Fruit fly (Drosophila melanogaster): ENCODE data around the gene Hsc70-2.

Gene Hsc70-2

DNA sequence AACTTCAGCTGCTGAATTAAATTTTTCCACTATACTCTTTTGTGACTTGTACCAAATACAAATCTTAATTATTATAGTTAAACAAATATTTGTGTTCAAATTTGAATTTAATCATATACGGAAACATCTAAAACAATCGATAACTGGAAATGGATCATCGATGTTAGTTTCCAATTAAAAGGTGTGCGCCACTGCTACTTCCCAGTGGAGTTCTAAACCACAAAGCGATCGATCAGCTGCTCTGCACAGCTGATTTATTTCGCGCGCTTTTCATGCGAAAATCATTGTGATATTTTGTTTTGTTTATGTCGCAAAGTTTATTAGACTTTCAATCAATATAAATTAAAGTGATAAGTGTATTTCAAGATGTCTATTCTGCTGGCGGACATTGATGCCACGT lies 43.8 kb downstream of the Hsc70-2 start, which contains the start of gene timeout (continued):
- no peak for TF ChIP-seq Oli (tag; optimal IDR thresholded peaks at IDR 0.05)
- no peak for TF ChIP-seq wor (GFP tag; IDR thresholded peaks at IDR 0.05)
- TF ChIP-seq E2f2 (GFP tag; IDR thresholded peaks at IDR 0.05) = peak; percentile 89
- no peak for TF ChIP-seq lab (GFP tag; optimal IDR thresholded peaks at IDR 0.05)
- TF ChIP-seq CG8089 (GFP tag; optimal IDR thresholded peaks at IDR 0.05) = no peak
- no peak for TF ChIP-seq CG6689 (GFP tag; IDR thresholded peaks at IDR 0.05)
- no peak for TF ChIP-seq CkIIα-i1 (GFP tag; IDR thresholded peaks at IDR 0.05)
- TF ChIP-seq so (GFP tag; IDR thresholded peaks at IDR 0.05) = no peak
- no peak for TF ChIP-seq CG6254 (GFP tag; optimal IDR thresholded peaks at IDR 0.05)
- TF ChIP-seq CG18262 (tag; optimal IDR thresholded peaks at IDR 0.05) = no peak
- TF ChIP-seq ems (GFP tag; optimal IDR thresholded peaks at IDR 0.05) = no peak
- no peak for TF ChIP-seq br (optimal IDR thresholded peaks at IDR 0.05)
- TF ChIP-seq dysf (GFP tag; IDR thresholded peaks at IDR 0.05) = no peak
- no peak for TF ChIP-seq CG15696 (tag; optimal IDR thresholded peaks at IDR 0.05)
- TF ChIP-seq CG9932 (GFP tag; IDR thresholded peaks at IDR 0.05) = no peak
- TF ChIP-seq CG2712 (tag; optimal IDR thresholded peaks at IDR 0.05) = no peak
- no peak for TF ChIP-seq ATbp (GFP tag; optimal IDR thresholded peaks at IDR 0.05)
- TF ChIP-seq CTCF (GFP tag; optimal IDR thresholded peaks at IDR 0.05) = peak; percentile 64
- peak; percentile 70 for TF ChIP-seq CG34224 (GFP tag; IDR thresholded peaks at IDR 0.05; ENCODE audit: partially characterized antibody)
- TF ChIP-seq Ptx1 (GFP tag; IDR thresholded peaks at IDR 0.05) = no peak
- no peak for TF ChIP-seq CG7839 (tag; optimal IDR thresholded peaks at IDR 0.05)
- TF ChIP-seq dimm (GFP tag; IDR thresholded peaks at IDR 0.05) = no peak
- no peak for TF ChIP-seq CG4730 (GFP tag; IDR thresholded peaks at IDR 0.05)
- no peak for TF ChIP-seq zf30C (GFP tag; optimal IDR thresholded peaks at IDR 0.05)
- no peak for TF ChIP-seq otp (GFP tag; IDR thresholded peaks at IDR 0.05)
- no peak for TF ChIP-seq Sox100B (GFP tag; optimal IDR thresholded peaks at IDR 0.05)
- no peak for TF ChIP-seq CG9437 (GFP tag; optimal IDR thresholded peaks at IDR 0.05)
- no peak for TF ChIP-seq CG17802 (tag; optimal IDR thresholded peaks at IDR 0.05)
- TF ChIP-seq CG2129 (GFP tag; IDR thresholded peaks at IDR 0.05; ENCODE audit: partially characterized antibody) = no peak
- no peak for TF ChIP-seq Awh (GFP tag; IDR thresholded peaks at IDR 0.05)
- TF ChIP-seq CG11695 (GFP tag; IDR thresholded peaks at IDR 0.05) = no peak
- TF ChIP-seq CG10366 (GFP tag; IDR thresholded peaks at IDR 0.05) = no peak
- TF ChIP-seq stwl (tag; optimal IDR thresholded peaks at IDR 0.05) = peak; percentile 94
- TF ChIP-seq CG14860 (GFP tag; IDR thresholded peaks at IDR 0.05; ENCODE audit: partially characterized antibody) = peak; percentile 58; the same call in 2 of the 3 replicates
- TF ChIP-seq CG31365 (tag; optimal IDR thresholded peaks at IDR 0.05) = no peak
- TF ChIP-seq CG16813 (GFP tag; IDR thresholded peaks at IDR 0.05; ENCODE audit: partially characterized antibody) = peak; percentile 67
- TF ChIP-seq Fer3 (tag; optimal IDR thresholded peaks at IDR 0.05) = no peak
- no peak for TF ChIP-seq slbo (GFP tag; IDR thresholded peaks at IDR 0.05)
- TF ChIP-seq z (GFP tag; IDR thresholded peaks at IDR 0.05) = no peak
- no peak for TF ChIP-seq HLH54F (GFP tag; optimal IDR thresholded peaks at IDR 0.05)
- no peak for TF ChIP-seq Gsc (GFP tag; IDR thresholded peaks at IDR 0.05)
- peak; percentile 86 for TF ChIP-seq Dp (GFP tag; optimal IDR thresholded peaks at IDR 0.05)
- no peak for TF ChIP-seq Asciz (GFP tag; optimal IDR thresholded peaks at IDR 0.05)
- no peak for TF ChIP-seq onecut (GFP tag; IDR thresholded peaks at IDR 0.05)
- TF ChIP-seq ash1 (GFP tag; optimal IDR thresholded peaks at IDR 0.05) = no peak
- TF ChIP-seq CG7928 (GFP tag; optimal IDR thresholded peaks at IDR 0.05) = no peak
- TF ChIP-seq pita (GFP tag; optimal IDR thresholded peaks at IDR 0.05) = peak; percentile 72
- TF ChIP-seq bab2 (GFP tag; optimal IDR thresholded peaks at IDR 0.05) = no peak
- TF ChIP-seq vnd (GFP tag; IDR thresholded peaks at IDR 0.05; ENCODE audit: partially characterized antibody) = peak; percentile 72
- no peak for TF ChIP-seq CG3281 (GFP tag; optimal IDR thresholded peaks at IDR 0.05)
- no peak for TF ChIP-seq CG7987 (GFP tag; optimal IDR thresholded peaks at IDR 0.05)
- no peak for TF ChIP-seq CG3847 (GFP tag; IDR thresholded peaks at IDR 0.05)
- TF ChIP-seq E2f1 (GFP tag; IDR thresholded peaks at IDR 0.05) = peak; percentile 70; the same call in 1 of the 2 replicates

Measured in whole organism, embryonic.